Worm (Caenorhabditis elegans): ENCODE results near the gene ZC204.12.

ZC204.12 gene

ce11 chrII:1657202-1657601 lies at the start of gene ZC204.12:
Gene ZC204.12, minus strand, starts transcription at chrII:1657302.
- TF ChIP-seq nhr-237 (tag; optimal IDR thresholded peaks at IDR 0.05) (no peak), pha-4 (tag; optimal IDR thresholded peaks at IDR 0.05) (no peak), flh-1 (GFP tag; optimal IDR thresholded peaks at IDR 0.05) (no peak), ceh-39 (tag; optimal IDR thresholded peaks at IDR 0.05) (no peak), ceh-83 (GFP tag; optimal IDR thresholded peaks at IDR 0.05) (no peak), sem-2 (GFP tag; optimal IDR thresholded peaks at IDR 0.05) (no peak), hlh-1 (tag; optimal IDR thresholded peaks at IDR 0.05) (no peak), ham-2 (GFP tag; optimal IDR thresholded peaks at IDR 0.05) (no peak), lin-13 (tag; optimal IDR thresholded peaks at IDR 0.05) (no peak), drap-1 (GFP tag; optimal IDR thresholded peaks at IDR 0.05) (no peak), cnd-1 (tag; optimal IDR thresholded peaks at IDR 0.05) (no peak), nhr-12 (tag; optimal IDR thresholded peaks at IDR 0.05) (no peak), M03D4.4 (tag; optimal IDR thresholded peaks at IDR 0.05) (no peak), mls-2 (tag; optimal IDR thresholded peaks at IDR 0.05) (no peak), zip-8 (tag; optimal IDR thresholded peaks at IDR 0.05) (no peak), unc-120 (tag; optimal IDR thresholded peaks at IDR 0.05; ENCODE audit: poor library complexity, severe bottlenecking) (no peak), tbx-8 (GFP tag; optimal IDR thresholded peaks at IDR 0.05) (no peak), nhr-2 (tag; optimal IDR thresholded peaks at IDR 0.05) (no peak), ceh-43 (GFP tag; optimal IDR thresholded peaks at IDR 0.05) (no peak), elt-3 (tag; optimal IDR thresholded peaks at IDR 0.05) (no peak)

ce11 chrII:1706385-1706784 lies 49.3 kb upstream of the ZC204.12 start, which contains the start of gene sdz-18:
Gene sdz-18, minus strand, starts transcription at chrII:1706485.
- TF ChIP-seq nhr-2 (tag; optimal IDR thresholded peaks at IDR 0.05) (no peak), ceh-83 (GFP tag; optimal IDR thresholded peaks at IDR 0.05) (no peak), sem-2 (GFP tag; optimal IDR thresholded peaks at IDR 0.05) (no peak), pha-4 (tag; optimal IDR thresholded peaks at IDR 0.05) (no peak), elt-1 (tag; optimal IDR thresholded peaks at IDR 0.05; ENCODE audit: borderline replicate concordance, insufficient read depth) (no peak), elt-3 (tag; optimal IDR thresholded peaks at IDR 0.05) (no peak)

ce11 chrII:1703363-1703762 lies 46.3 kb upstream of the ZC204.12 start, which contains the start of gene fbxb-47:
Gene fbxb-47, minus strand, starts transcription at chrII:1703463.
- no peak for TF ChIP-seq hlh-1 (tag; optimal IDR thresholded peaks at IDR 0.05)
- no peak for TF ChIP-seq zip-8 (tag; optimal IDR thresholded peaks at IDR 0.05)
- no peak for TF ChIP-seq sem-2 (GFP tag; optimal IDR thresholded peaks at IDR 0.05)
- no peak for TF ChIP-seq elt-1 (tag; optimal IDR thresholded peaks at IDR 0.05; ENCODE audit: borderline replicate concordance, insufficient read depth)
- no peak for TF ChIP-seq mab-5 (tag; optimal IDR thresholded peaks at IDR 0.05)
- no peak for TF ChIP-seq flh-1 (GFP tag; optimal IDR thresholded peaks at IDR 0.05)
- TF ChIP-seq unc-62 (GFP tag; optimal IDR thresholded peaks at IDR 0.05): no peak
- TF ChIP-seq elt-3 (tag; optimal IDR thresholded peaks at IDR 0.05): no peak
- TF ChIP-seq unc-120 (tag; optimal IDR thresholded peaks at IDR 0.05; ENCODE audit: poor library complexity, severe bottlenecking): no peak
- TF ChIP-seq nhr-76 (tag; optimal IDR thresholded peaks at IDR 0.05): no peak
- TF ChIP-seq cnd-1 (tag; optimal IDR thresholded peaks at IDR 0.05): no peak
- TF ChIP-seq nhr-2 (tag; optimal IDR thresholded peaks at IDR 0.05): no peak

- TF ChIP-seq mls-2 (tag; optimal IDR thresholded peaks at IDR 0.05): no peak
- no peak for TF ChIP-seq ham-2 (GFP tag; optimal IDR thresholded peaks at IDR 0.05)
- no peak for TF ChIP-seq unc-120 (tag; optimal IDR thresholded peaks at IDR 0.05; ENCODE audit: poor library complexity, severe bottlenecking)
- no peak for TF ChIP-seq lin-32 (GFP tag; optimal IDR thresholded peaks at IDR 0.05)
- no peak for TF ChIP-seq snpc-4 (tag; optimal IDR thresholded peaks at IDR 0.05)
- TF ChIP-seq unc-62 (GFP tag; optimal IDR thresholded peaks at IDR 0.05): no peak
- no peak for TF ChIP-seq M03D4.4 (tag; optimal IDR thresholded peaks at IDR 0.05)
- no peak for TF ChIP-seq ces-1 (GFP tag; optimal IDR thresholded peaks at IDR 0.05)
- no peak for TF ChIP-seq ztf-11 (tag; optimal IDR thresholded peaks at IDR 0.05)
- no peak for TF ChIP-seq pha-4 (tag; optimal IDR thresholded peaks at IDR 0.05)
- no peak for TF ChIP-seq mab-5 (tag; optimal IDR thresholded peaks at IDR 0.05)
Measured at ce11 chrII:1695861-1696260, 38.8 kb upstream of the ZC204.12 start, which contains the start of gene F58E1.13. Gene F58E1.13, minus strand, starts transcription at chrII:1695872.

ce11 chrII:1694530-1694929 lies 37.4 kb upstream of the ZC204.12 start, which contains the start of gene fbxc-26:
Gene fbxc-26, minus strand, starts transcription at chrII:1694630.
- TF ChIP-seq ceh-43 (GFP tag; optimal IDR thresholded peaks at IDR 0.05) (no peak), nhr-2 (tag; optimal IDR thresholded peaks at IDR 0.05) (no peak), unc-62 (GFP tag; optimal IDR thresholded peaks at IDR 0.05) (no peak), unc-39 (tag; optimal IDR thresholded peaks at IDR 0.05) (no peak), hlh-1 (tag; optimal IDR thresholded peaks at IDR 0.05) (no peak), lsy-2 (tag; optimal IDR thresholded peaks at IDR 0.05) (no peak), tbx-8 (GFP tag; optimal IDR thresholded peaks at IDR 0.05) (no peak), mab-5 (tag; optimal IDR thresholded peaks at IDR 0.05) (no peak), zip-8 (tag; optimal IDR thresholded peaks at IDR 0.05) (no peak), ces-1 (GFP tag; optimal IDR thresholded peaks at IDR 0.05) (no peak), mep-1 (tag; optimal IDR thresholded peaks at IDR 0.05) (no peak), unc-120 (tag; optimal IDR thresholded peaks at IDR 0.05; ENCODE audit: poor library complexity, severe bottlenecking) (no peak)
